Worm (Caenorhabditis elegans) whole organism, young adult: ENCODE data around the gene C35D10.12.
A peak's percentile ranks its signal among the peaks of the same experiment; 100 is the strongest.

Experiments used
- B0336.3 ChIP-seq: fragments of 200-800 bp; sonication (Bioruptor generic); IDR thresholded peaks from 2 replicates; pipeline ENCODE4 v1.3.6; 2022; ENCODE audit warnings: missing genetic modification characterization, missing compliant biosample characterization
- D2030.7 ChIP-seq: fragments of 200-800 bp; sonication (Bioruptor generic); IDR thresholded peaks from 2 replicates; pipeline ENCODE4 v1.3.6; 2022; ENCODE audit warnings: missing genetic modification reagents, missing genetic modification characterization, missing compliant biosample characterization
- F10E7.11 ChIP-seq: sonication (generic microtip); optimal IDR thresholded peaks from 2 replicates; lab custom pipeline; 2017; ENCODE audit warnings: mild to moderate bottlenecking, missing genetic modification characterization, moderate library complexity, missing compliant biosample characterization
- F33H1.4 ChIP-seq: fragments of 200-800 bp; sonication (Bioruptor generic); IDR thresholded peaks from 2 replicates; pipeline ENCODE4 v1.3.6; 2022; ENCODE audit warnings: missing genetic modification reagents, missing genetic modification characterization, missing compliant biosample characterization
- F39B2.1 ChIP-seq: fragments of 200-800 bp; sonication (Bioruptor generic); IDR thresholded peaks from 2 replicates; pipeline ENCODE4 v1.3.6; 2022; ENCODE audit warnings: missing genetic modification reagents, missing genetic modification characterization, missing compliant biosample characterization
- F49E8.2 ChIP-seq: sonication (generic microtip); optimal IDR thresholded peaks from 3 replicates; lab custom pipeline; 2017; ENCODE audit warnings: missing genetic modification characterization, mild to moderate bottlenecking, missing compliant biosample characterization, antibody characterized with exemption, moderate library complexity; ENCODE audit not compliant: insufficient read depth
- Y53G8AR.9 ChIP-seq: fragments of 200-800 bp; sonication (Bioruptor generic); conservative IDR thresholded peaks from 2 replicates; pipeline ENCODE4 v1.3.6; 2022; ENCODE audit warnings: missing genetic modification reagents, missing genetic modification characterization, missing compliant biosample characterization
- ceh-40 ChIP-seq: fragments of 200-800 bp; sonication (Bioruptor generic); IDR thresholded peaks from 2 replicates; pipeline ENCODE4 v1.3.6; 2022; ENCODE audit warnings: missing genetic modification characterization, missing compliant biosample characterization
- ceh-58 ChIP-seq: fragments of 200-800 bp; sonication (Bioruptor generic); IDR thresholded peaks from 2 replicates; pipeline ENCODE4 v1.3.6; 2022; ENCODE audit warnings: missing genetic modification characterization, missing compliant biosample characterization
- ceh-79 ChIP-seq: sonication (generic microtip); optimal IDR thresholded peaks from 2 replicates; lab custom pipeline; 2017; ENCODE audit warnings: mild to moderate bottlenecking, missing genetic modification characterization, missing compliant biosample characterization
- dox-1 ChIP-seq: fragments of 200-800 bp; sonication (Bioruptor generic); IDR thresholded peaks from 2 replicates; pipeline ENCODE4 v1.3.6; 2022; ENCODE audit warnings: missing genetic modification reagents, missing genetic modification characterization, missing compliant biosample characterization
- dpl-1 ChIP-seq: fragments of 150-350 bp; optimal IDR thresholded peaks from 2 replicates; lab custom pipeline; 2014; ENCODE audit warnings: missing biosample characterization, missing genetic modification reagents, missing genetic modification characterization
- efl-1 ChIP-seq: fragments of 150-350 bp; optimal IDR thresholded peaks from 2 replicates; lab custom pipeline; 2014; ENCODE audit warnings: missing biosample characterization, missing genetic modification reagents, missing genetic modification characterization
- egl-18 ChIP-seq: fragments of 200-800 bp; sonication (Bioruptor generic); IDR thresholded peaks from 2 replicates; pipeline ENCODE4 v1.3.6; 2022; ENCODE audit warnings: missing genetic modification reagents, missing genetic modification characterization, missing compliant biosample characterization
- ekl-4 ChIP-seq: fragments of 200-800 bp; sonication (Bioruptor generic); IDR thresholded peaks from 2 replicates; pipeline ENCODE4 v1.3.6; 2022; ENCODE audit warnings: missing genetic modification reagents, missing genetic modification characterization, missing compliant biosample characterization
- fkh-3 ChIP-seq: sonication (generic microtip); optimal IDR thresholded peaks from 2 replicates; lab custom pipeline; 2016; ENCODE audit warnings: mild to moderate bottlenecking, missing genetic modification characterization, missing compliant biosample characterization
- gei-17 ChIP-seq: fragments of 200-800 bp; sonication (Bioruptor generic); optimal IDR thresholded peaks from 2 replicates; lab custom pipeline; 2018; ENCODE audit warnings: mild to moderate bottlenecking, missing genetic modification characterization, missing compliant biosample characterization
- him-1 ChIP-seq: sonication (generic microtip); optimal IDR thresholded peaks from 2 replicates; lab custom pipeline; 2016; ENCODE audit warnings: missing genotype, missing genetic modification reagents, missing genetic modification characterization, missing compliant biosample characterization
- hmg-1.2 ChIP-seq: fragments of 200-800 bp; sonication (Bioruptor generic); IDR thresholded peaks from 2 replicates; pipeline ENCODE4 v1.3.6; 2022; ENCODE audit warnings: missing genetic modification reagents, missing genetic modification characterization, missing compliant biosample characterization
- lag-1 ChIP-seq: fragments of 200-800 bp; sonication (Bioruptor generic); IDR thresholded peaks from 2 replicates; pipeline ENCODE4 v1.3.6; 2022; ENCODE audit warnings: missing genetic modification reagents, missing genetic modification characterization, missing compliant biosample characterization
- let-526 ChIP-seq: fragments of 200-800 bp; sonication (Bioruptor generic); IDR thresholded peaks from 2 replicates; pipeline ENCODE4 v1.3.6; 2022; ENCODE audit warnings: missing genetic modification reagents, missing genetic modification characterization, missing compliant biosample characterization
- lin-35 ChIP-seq, 3 experiments: fragments of 150-350 bp in 2 of 3; sonication (generic microtip) in 1 of 3; optimal IDR thresholded peaks; 2 replicates each; lab custom pipeline; 2014 to 2018; ENCODE audit warnings: missing biosample characterization in 3 of 3, missing genetic modification characterization in 3 of 3, missing genetic modification reagents in 3 of 3
- lin-54 ChIP-seq: fragments of 200-800 bp; sonication (Bioruptor generic); optimal IDR thresholded peaks from 2 replicates; lab custom pipeline; 2018; ENCODE audit warnings: mild to moderate bottlenecking, missing genetic modification characterization, missing compliant biosample characterization
- lsl-1 ChIP-seq: fragments of 200-800 bp; sonication (Bioruptor generic); optimal IDR thresholded peaks from 2 replicates; lab custom pipeline; 2018; ENCODE audit warnings: mild to moderate bottlenecking, missing genetic modification characterization, moderate library complexity, missing compliant biosample characterization
- madf-3 ChIP-seq: fragments of 200-800 bp; sonication (Bioruptor generic); IDR thresholded peaks from 2 replicates; pipeline ENCODE4 v1.3.6; 2022; ENCODE audit warnings: missing genetic modification reagents, missing genetic modification characterization, missing compliant biosample characterization
- madf-6 ChIP-seq: fragments of 200-800 bp; sonication (Bioruptor generic); IDR thresholded peaks from 2 replicates; pipeline ENCODE4 v1.3.6; 2022; ENCODE audit warnings: missing genetic modification reagents, missing genetic modification characterization, missing compliant biosample characterization
- mcd-1 ChIP-seq: fragments of 200-800 bp; sonication (Bioruptor generic); IDR thresholded peaks from 2 replicates; pipeline ENCODE4 v1.3.6; 2022; ENCODE audit warnings: missing genetic modification reagents, missing genetic modification characterization, missing compliant biosample characterization
- nhr-80 ChIP-seq: sonication (generic microtip); optimal IDR thresholded peaks from 2 replicates; lab custom pipeline; 2016; ENCODE audit warnings: missing genetic modification characterization, missing compliant biosample characterization
- rcor-1 ChIP-seq: fragments of 200-800 bp; sonication (Bioruptor generic); IDR thresholded peaks from 2 replicates; pipeline ENCODE4 v1.3.6; 2022; ENCODE audit warnings: missing genetic modification reagents, missing genetic modification characterization, missing compliant biosample characterization
- rec-8 ChIP-seq, 2 experiments: sonication (generic microtip); optimal IDR thresholded peaks; 2 replicates each; lab custom pipeline; 2016; ENCODE audit warnings: mild to moderate bottlenecking in 2 of 2, missing genetic modification characterization in 2 of 2, missing genetic modification reagents in 2 of 2, missing genotype in 2 of 2, missing biosample characterization in 1 of 2, missing compliant biosample characterization in 1 of 2, moderate library complexity in 1 of 2
- rpc-1 ChIP-seq, 2 experiments: fragments of 150-350 bp in 1 of 2; sonication (generic microtip) in 1 of 2; optimal IDR thresholded peaks; 2 replicates each; lab custom pipeline; 2014 to 2018; ENCODE audit warnings: missing biosample characterization in 1 of 2, missing genetic modification characterization in 1 of 2, missing genetic modification reagents in 1 of 2, missing genotype in 1 of 2
- xnd-1 ChIP-seq: sonication (generic microtip); optimal IDR thresholded peaks from 2 replicates; lab custom pipeline; 2016; ENCODE audit warnings: missing genotype, missing genetic modification reagents, missing genetic modification characterization, missing compliant biosample characterization
- zim-3 ChIP-seq: sonication (generic microtip); optimal IDR thresholded peaks from 2 replicates; lab custom pipeline; 2017; ENCODE audit warnings: mild to moderate bottlenecking, missing genetic modification characterization, moderate library complexity, missing compliant biosample characterization
- ztf-25 ChIP-seq: fragments of 200-800 bp; sonication (Bioruptor generic); IDR thresholded peaks from 2 replicates; pipeline ENCODE4 v1.3.6; 2022; ENCODE audit warnings: missing genetic modification reagents, missing genetic modification characterization, missing compliant biosample characterization
- ztf-26 ChIP-seq: sonication (generic microtip); optimal IDR thresholded peaks from 2 replicates; lab custom pipeline; 2017; ENCODE audit warnings: missing genetic modification characterization, missing compliant biosample characterization

Gene C35D10.12

DNA sequence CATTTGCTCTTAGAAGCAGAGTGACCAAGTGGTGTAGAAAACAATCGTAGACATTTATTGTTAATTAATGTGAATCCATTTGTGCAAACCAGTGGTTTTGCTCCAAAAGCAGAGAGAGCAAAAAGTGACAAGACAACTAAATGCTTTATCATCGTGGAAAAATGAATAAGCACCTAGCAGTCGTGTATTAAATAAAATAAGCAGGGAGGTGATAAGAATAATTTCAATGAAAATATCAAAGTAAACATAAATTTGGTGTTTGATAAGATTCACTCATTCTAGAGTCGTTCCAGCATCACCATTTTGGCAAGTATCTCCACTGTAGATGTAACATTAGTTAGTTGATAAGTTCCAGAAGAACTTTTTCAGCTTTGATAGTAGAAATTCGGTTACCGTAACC, 12.7 kb upstream of the C35D10.12 start, which contains the start of gene clec-6:
Gene clec-6, minus strand, starts transcription at position 154 of the 400 bp plus-strand sequence.
- TF ChIP-seq rpc-1 (optimal IDR thresholded peaks at IDR 0.05; lab: Kevin White, UChicago) (no peak), rpc-1 (tag; optimal IDR thresholded peaks at IDR 0.05; lab: Kevin White, UChicago) (no peak), ztf-26 (tag; lab: Kevin White, UChicago) (no peak), Y53G8AR.9 (GFP tag; lab: Robert Waterston, UW) (no peak), rec-8 (tag; optimal IDR thresholded peaks at IDR 0.05; lab: Kevin White, UChicago) (no peak), rcor-1 (GFP tag; lab: Robert Waterston, UW) (no peak), nhr-80 (tag; lab: Kevin White, UChicago) (peak; percentile 41)

ce11 chrIII:4883429-4883828, 8.9 kb upstream of the C35D10.12 start, which contains the start of gene clec-5:
TSS of gene clec-5 (minus strand) at chrIII:4883606.
- TF ChIP-seq gei-17 (GFP tag; lab: Kevin White, UChicago) (no peak), ekl-4 (GFP tag; lab: Robert Waterston, UW) (no peak), hmg-1.2 (no peak), ceh-58 (GFP tag; lab: Robert Waterston, UW) (no peak)

- TF ChIP-seq nhr-80 (tag; lab: Kevin White, UChicago) = peak; percentile 32
- no peak for TF ChIP-seq madf-6 (GFP tag; lab: Robert Waterston, UW)
Measured at ce11 chrIII:4881955-4882354, 7.4 kb upstream of the C35D10.12 start.

ce11 chrIII:4879445-4879844, 4.9 kb upstream of the C35D10.12 start, which contains the start of gene C35D10.1:
TSS of gene C35D10.1 (plus strand) at chrIII:4879745.
- 0 out of 2 replicates have a peak, but pooled peaks have one; percentile 20 for TF ChIP-seq ekl-4 (GFP tag; lab: Robert Waterston, UW)
- TF ChIP-seq let-526 (GFP tag; lab: Robert Waterston, UW) = no peak
- TF ChIP-seq F49E8.2 (tag; lab: Kevin White, UChicago) = peak; percentile 36
- no peak for TF ChIP-seq ztf-26 (tag; lab: Kevin White, UChicago)
- TF ChIP-seq madf-3 (GFP tag; lab: Robert Waterston, UW) = no peak
- 0 out of 2 replicates have a peak, but pooled peaks have one; percentile 26 for TF ChIP-seq B0336.3 (GFP tag; lab: Robert Waterston, UW)
- TF ChIP-seq xnd-1 (tag; lab: Kevin White, UChicago) = peak; percentile 11
- no peak for TF ChIP-seq ztf-25 (GFP tag; lab: Robert Waterston, UW)
- TF ChIP-seq ceh-79 (tag; lab: Kevin White, UChicago) = no peak
- TF ChIP-seq F39B2.1 (GFP tag; lab: Robert Waterston, UW) = no peak
- 0 out of 2 replicates have a peak, but pooled peaks have one; percentile 37 for TF ChIP-seq Y53G8AR.9 (GFP tag; lab: Robert Waterston, UW)
- TF ChIP-seq zim-3 (tag; lab: Kevin White, UChicago) = no peak
- TF ChIP-seq F33H1.4 (GFP tag; lab: Robert Waterston, UW) = no peak
- no peak for TF ChIP-seq egl-18 (GFP tag; lab: Robert Waterston, UW)
- TF ChIP-seq madf-6 (GFP tag; lab: Robert Waterston, UW) = peak; percentile 42; the same call in 1 of the 2 replicates
- no peak for TF ChIP-seq F10E7.11 (tag; lab: Kevin White, UChicago)
- TF ChIP-seq fkh-3 (tag; lab: Kevin White, UChicago) = no peak
- TF ChIP-seq, all 124 proteins: peak for 6

ce11 chrIII:4878281-4878680, 3.7 kb upstream of the C35D10.12 start, which contains the start of the genes tost-1 and arx-6:
TSS of gene tost-1 (minus strand) at chrIII:4878311.
TSS of gene arx-6 (plus strand) at chrIII:4878658.
- TF ChIP-seq lsl-1 (GFP tag; lab: Kevin White, UChicago) (peak; percentile 37), madf-6 (GFP tag; lab: Robert Waterston, UW) (peak; percentile 63), efl-1 (GFP tag; lab: Kevin White, UChicago) (peak; percentile 76), rcor-1 (GFP tag; lab: Robert Waterston, UW) (no peak), F33H1.4 (GFP tag; lab: Robert Waterston, UW) (0 out of 2 replicates have a peak, but pooled peaks have one; percentile 18), dox-1 (GFP tag; lab: Robert Waterston, UW) (0 out of 2 replicates have a peak, but pooled peaks have one; percentile 11), him-1 (tag; lab: Kevin White, UChicago) (peak; percentile 15), dpl-1 (GFP tag; lab: Kevin White, UChicago) (peak; percentile 44), lag-1 (GFP tag; lab: Robert Waterston, UW) (no peak), lin-35 (GFP tag; optimal IDR thresholded peaks at IDR 0.05; lab: Kevin White, UChicago) (peak in 1 of 3 experiments; percentile 52), D2030.7 (GFP tag; lab: Robert Waterston, UW) (peak; percentile 48; the same call in 1 of the 2 replicates), F10E7.11 (tag; lab: Kevin White, UChicago) (no peak), lin-54 (GFP tag; lab: Kevin White, UChicago) (peak; percentile 69), ceh-40 (GFP tag; lab: Robert Waterston, UW) (no peak), mcd-1 (GFP tag; lab: Robert Waterston, UW) (peak; percentile 86)
- TF ChIP-seq, all 124 proteins: peak for 11
